Worm (Caenorhabditis elegans) whole organism, L4/young adult: ENCODE measurements around the gene swsn-7.

Source experiments
- W03F9.2 ChIP-seq: fragments of 150-350 bp; optimal IDR thresholded peaks from 2 replicates; lab custom pipeline; 2014; ENCODE audit warnings: missing biosample characterization, missing genetic modification characterization
- dao-5 ChIP-seq: sonication (generic microtip); optimal IDR thresholded peaks from 2 replicates; lab custom pipeline; 2016; ENCODE audit warnings: missing genotype, missing genetic modification characterization, moderate library complexity, missing compliant biosample characterization
- him-1 ChIP-seq: sonication (generic microtip); optimal IDR thresholded peaks from 2 replicates; lab custom pipeline; 2016; ENCODE audit warnings: missing genotype, missing genetic modification reagents, missing genetic modification characterization, missing compliant biosample characterization

- TF ChIP-seq W03F9.2 (tag; lab: Kevin White, UChicago) (no peak), him-1 (tag; lab: Kevin White, UChicago) (no peak), dao-5 (tag; lab: Kevin White, UChicago) (no peak)
These were observed 43.6 kb upstream of the swsn-7 start for ce11 chrII:8071012-8071625.
